Worm (Caenorhabditis elegans) whole organism, late embryonic: Measurements from ENCODE around the gene str-94.

Experiments
- C08G9.2 ChIP-seq: sonication (generic microtip); optimal IDR thresholded peaks from 2 replicates; lab custom pipeline; 2016; ENCODE audit warnings: mild to moderate bottlenecking, missing genetic modification characterization, moderate library complexity, missing compliant biosample characterization
- K09A11.1 ChIP-seq: sonication (generic microtip); optimal IDR thresholded peaks from 2 replicates; lab custom pipeline; 2017; ENCODE audit warnings: antibody characterized with exemption, mild to moderate bottlenecking, missing genetic modification characterization, missing compliant biosample characterization; ENCODE audit not compliant: insufficient read depth
- T23F11.4 ChIP-seq: fragments of 200-800 bp; sonication (Bioruptor generic); optimal IDR thresholded peaks from 2 replicates; lab custom pipeline; 2018; ENCODE audit warnings: mild to moderate bottlenecking, missing genetic modification characterization, missing compliant biosample characterization
- ahr-1 ChIP-seq: sonication (generic microtip); optimal IDR thresholded peaks from 2 replicates; lab custom pipeline; 2016; ENCODE audit warnings: missing genetic modification characterization, missing compliant biosample characterization
- ceh-19 ChIP-seq: fragments of 200-800 bp; sonication (Bioruptor generic); optimal IDR thresholded peaks from 2 replicates; lab custom pipeline; 2018; ENCODE audit warnings: mild to moderate bottlenecking, missing genetic modification characterization, missing compliant biosample characterization
- ceh-2 ChIP-seq: sonication (generic microtip); optimal IDR thresholded peaks from 2 replicates; lab custom pipeline; 2016; ENCODE audit warnings: missing genotype, missing genetic modification characterization, missing compliant biosample characterization
- ceh-22 ChIP-seq: sonication (generic microtip); optimal IDR thresholded peaks from 2 replicates; lab custom pipeline; 2017; ENCODE audit warnings: missing biosample characterization, missing genetic modification characterization
- ceh-30 ChIP-seq: fragments of 150-350 bp; optimal IDR thresholded peaks from 2 replicates; lab custom pipeline; 2014; ENCODE audit warnings: missing biosample characterization, missing genetic modification characterization
- ceh-31 ChIP-seq: sonication (generic microtip); optimal IDR thresholded peaks from 2 replicates; lab custom pipeline; 2016; ENCODE audit warnings: missing genetic modification characterization, missing compliant biosample characterization
- ceh-6 ChIP-seq: fragments of 200-800 bp; sonication (Bioruptor generic); optimal IDR thresholded peaks from 2 replicates; lab custom pipeline; 2018; ENCODE audit warnings: mild to moderate bottlenecking, missing genetic modification characterization, missing compliant biosample characterization
- ceh-9 ChIP-seq: sonication (generic microtip); optimal IDR thresholded peaks from 2 replicates; lab custom pipeline; 2016; ENCODE audit warnings: mild to moderate bottlenecking, missing genetic modification characterization, inconsistent platforms, missing compliant biosample characterization
- dve-1 ChIP-seq: sonication (generic microtip); optimal IDR thresholded peaks from 2 replicates; lab custom pipeline; 2017; ENCODE audit warnings: antibody characterized with exemption, mild to moderate bottlenecking, missing genetic modification characterization, missing compliant biosample characterization
- elt-2 ChIP-seq: sonication (generic microtip); optimal IDR thresholded peaks from 2 replicates; lab custom pipeline; 2016; ENCODE audit warnings: missing genetic modification reagents, missing genetic modification characterization, missing compliant biosample characterization
- elt-4 ChIP-seq: sonication (generic microtip); optimal IDR thresholded peaks from 2 replicates; lab custom pipeline; 2016; ENCODE audit warnings: missing genetic modification characterization, missing compliant biosample characterization
- fax-1 ChIP-seq: sonication (generic microtip); optimal IDR thresholded peaks from 2 replicates; lab custom pipeline; 2016; ENCODE audit warnings: missing genotype, missing genetic modification characterization, missing compliant biosample characterization
- hlh-13 ChIP-seq: fragments of 200-800 bp; sonication (Bioruptor generic); optimal IDR thresholded peaks from 2 replicates; lab custom pipeline; 2018; ENCODE audit warnings: mild to moderate bottlenecking, missing genetic modification characterization, missing compliant biosample characterization
- hlh-15 ChIP-seq: sonication (generic microtip); optimal IDR thresholded peaks from 2 replicates; lab custom pipeline; 2016; ENCODE audit warnings: missing genetic modification characterization, missing compliant biosample characterization
- hlh-6 ChIP-seq: sonication (generic microtip); optimal IDR thresholded peaks from 2 replicates; lab custom pipeline; 2016; ENCODE audit warnings: missing genotype, missing genetic modification characterization, missing compliant biosample characterization
- hlh-8 ChIP-seq: sonication (generic microtip); optimal IDR thresholded peaks from 2 replicates; lab custom pipeline; 2016; ENCODE audit warnings: missing genotype, missing genetic modification characterization, missing compliant biosample characterization
- lin-11 ChIP-seq: fragments of 200-800 bp; sonication (Bioruptor generic); optimal IDR thresholded peaks from 2 replicates; lab custom pipeline; 2018; ENCODE audit warnings: mild to moderate bottlenecking, missing genetic modification characterization, missing compliant biosample characterization
- madf-2 ChIP-seq: sonication (generic microtip); optimal IDR thresholded peaks from 2 replicates; lab custom pipeline; 2017; ENCODE audit warnings: missing genetic modification characterization, missing compliant biosample characterization
- nfya-1 ChIP-seq: sonication (generic microtip); optimal IDR thresholded peaks from 2 replicates; lab custom pipeline; 2017; ENCODE audit warnings: missing genetic modification characterization, mild to moderate bottlenecking, missing compliant biosample characterization, antibody characterized with exemption, moderate library complexity
- nhr-11 ChIP-seq: fragments of 150-350 bp; optimal IDR thresholded peaks from 2 replicates; lab custom pipeline; 2014; ENCODE audit warnings: missing biosample characterization, missing genetic modification characterization
- pag-3 ChIP-seq: sonication (generic microtip); optimal IDR thresholded peaks from 2 replicates; lab custom pipeline; 2016; ENCODE audit warnings: missing compliant biosample characterization, missing genetic modification characterization, borderline replicate concordance
- pax-1 ChIP-seq: fragments of 150-350 bp; optimal IDR thresholded peaks from 2 replicates; lab custom pipeline; 2014; ENCODE audit warnings: missing biosample characterization, missing genetic modification characterization
- pha-2 ChIP-seq: sonication (generic microtip); optimal IDR thresholded peaks from 2 replicates; lab custom pipeline; 2017; ENCODE audit warnings: mild to moderate bottlenecking, missing genetic modification characterization, missing compliant biosample characterization
- pha-4 ChIP-seq: fragments of 150-350 bp; optimal IDR thresholded peaks from 2 replicates; lab custom pipeline; 2018; ENCODE audit warnings: missing biosample characterization, missing genetic modification reagents, missing genetic modification characterization
- pros-1 ChIP-seq: fragments of 150-350 bp; optimal IDR thresholded peaks from 2 replicates; lab custom pipeline; 2014; ENCODE audit warnings: missing biosample characterization, missing genetic modification reagents, missing genetic modification characterization
- ref-2 ChIP-seq: sonication (generic microtip); optimal IDR thresholded peaks from 2 replicates; lab custom pipeline; 2016; ENCODE audit warnings: missing genetic modification characterization, missing compliant biosample characterization
- rnt-1 ChIP-seq: sonication (generic microtip); optimal IDR thresholded peaks from 2 replicates; lab custom pipeline; 2016; ENCODE audit warnings: missing genetic modification characterization, missing compliant biosample characterization
- sox-2 ChIP-seq: fragments of 200-800 bp; sonication (Bioruptor generic); IDR thresholded peaks from 2 replicates; pipeline ENCODE4 v1.3.6; 2022; ENCODE audit warnings: missing genetic modification reagents, missing genetic modification characterization, missing compliant biosample characterization
- sox-4 ChIP-seq: sonication (generic microtip); optimal IDR thresholded peaks from 2 replicates; lab custom pipeline; 2017; ENCODE audit warnings: mild to moderate bottlenecking, missing genetic modification characterization, inconsistent platforms, missing compliant biosample characterization
- ttx-3 ChIP-seq: sonication (generic microtip); optimal IDR thresholded peaks from 2 replicates; lab custom pipeline; 2016; ENCODE audit warnings: missing genetic modification reagents, missing genetic modification characterization, missing compliant biosample characterization
- unc-42 ChIP-seq: sonication (generic microtip); optimal IDR thresholded peaks from 2 replicates; lab custom pipeline; 2016; ENCODE audit warnings: missing genotype, missing genetic modification characterization, missing compliant biosample characterization
- unc-55 ChIP-seq: sonication (generic microtip); optimal IDR thresholded peaks from 2 replicates; lab custom pipeline; 2017; ENCODE audit warnings: missing biosample characterization, missing genetic modification reagents, missing genetic modification characterization
- ztf-16 ChIP-seq: sonication (generic microtip); optimal IDR thresholded peaks from 2 replicates; lab custom pipeline; 2017; ENCODE audit warnings: missing genetic modification characterization, missing compliant biosample characterization

str-94 gene

DNA sequence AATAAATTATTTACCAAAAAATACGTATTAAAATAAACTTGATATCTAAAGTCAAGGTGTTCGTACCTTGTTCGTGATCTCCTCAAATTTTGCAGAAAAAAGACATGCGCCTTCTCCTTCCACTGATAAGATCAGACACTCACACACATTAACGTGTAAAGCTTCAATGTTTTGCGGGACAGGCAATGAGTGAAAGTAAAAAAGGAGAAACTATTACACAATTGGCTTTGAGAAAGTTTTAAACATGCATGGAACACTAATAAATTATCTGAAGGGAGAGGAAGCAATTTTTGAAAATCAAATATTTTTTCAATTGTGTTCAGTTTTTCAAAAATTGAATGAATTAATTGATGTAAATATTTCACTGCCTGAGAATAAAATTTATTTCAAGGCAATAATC is 24.1 kb downstream of the str-94 start:
- no peak for TF ChIP-seq ceh-9
- TF ChIP-seq hlh-13 (GFP tag; lab: Kevin White, UChicago) = no peak
- no peak for TF ChIP-seq rnt-1 (tag; lab: Kevin White, UChicago)
- no peak for TF ChIP-seq pros-1
- TF ChIP-seq K09A11.1 = no peak
- TF ChIP-seq ceh-30 = no peak
- no peak for TF ChIP-seq hlh-15 (tag; lab: Kevin White, UChicago)
- TF ChIP-seq hlh-8 = no peak

ce11 chrV:9224377-9224776 is 24.7 kb downstream of the str-94 start:
- TF ChIP-seq C08G9.2 = no peak
- no peak for TF ChIP-seq pag-3
- no peak for TF ChIP-seq madf-2 (tag; lab: Kevin White, UChicago)
- no peak for TF ChIP-seq pha-4
- no peak for TF ChIP-seq ceh-30
- no peak for TF ChIP-seq hlh-8
- no peak for TF ChIP-seq fax-1 (tag; lab: Kevin White, UChicago)
- TF ChIP-seq ttx-3 = no peak
- no peak for TF ChIP-seq ref-2 (tag; lab: Kevin White, UChicago)
- no peak for TF ChIP-seq ztf-16 (tag; lab: Kevin White, UChicago)
- no peak for TF ChIP-seq nhr-11 (tag; lab: Kevin White, UChicago)
- TF ChIP-seq pros-1 = no peak
- TF ChIP-seq ahr-1 = no peak
- no peak for TF ChIP-seq sox-2 (GFP tag; lab: Robert Waterston, UW)
- no peak for TF ChIP-seq hlh-6 (tag; lab: Kevin White, UChicago)
- no peak for TF ChIP-seq sox-4
- no peak for TF ChIP-seq pha-2 (tag; lab: Kevin White, UChicago)

DNA sequence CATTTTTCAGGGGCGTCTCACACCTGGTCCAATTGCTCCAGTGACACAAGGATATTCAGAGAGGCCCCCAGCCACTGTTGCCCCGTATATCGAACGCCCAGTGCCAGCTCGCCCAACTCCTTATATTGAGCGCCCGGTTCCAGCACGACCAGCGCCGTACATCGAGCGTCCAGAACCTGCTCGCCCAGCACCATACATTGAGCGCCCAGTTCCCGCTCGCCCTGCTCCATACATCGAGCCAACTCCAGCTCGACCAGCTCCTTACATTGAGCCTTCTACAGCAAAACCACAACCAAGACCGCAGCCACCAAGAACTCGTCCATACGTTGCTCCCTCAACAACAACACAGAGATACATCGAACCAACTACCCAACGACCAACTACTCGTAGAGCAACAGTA is 26.3 kb downstream of the str-94 start:
- TF ChIP-seq sox-2 (GFP tag; lab: Robert Waterston, UW) (no peak), ztf-16 (tag; lab: Kevin White, UChicago) (no peak), lin-11 (tag; lab: Kevin White, UChicago) (no peak), unc-55 (no peak), ceh-2 (tag; lab: Kevin White, UChicago) (no peak)

ce11 chrV:9221566-9221965 is 27.5 kb downstream of the str-94 start, which contains the start of gene grd-6:
TSS of gene grd-6 (plus strand) at chrV:9221866.
- no peak for TF ChIP-seq T23F11.4 (GFP tag; lab: Kevin White, UChicago)
- no peak for TF ChIP-seq ceh-19 (GFP tag; lab: Kevin White, UChicago)
- no peak for TF ChIP-seq ceh-31 (tag; lab: Kevin White, UChicago)
- no peak for TF ChIP-seq dve-1 (tag; lab: Kevin White, UChicago)
- no peak for TF ChIP-seq pha-4
- no peak for TF ChIP-seq pax-1 (tag; lab: Kevin White, UChicago)

DNA sequence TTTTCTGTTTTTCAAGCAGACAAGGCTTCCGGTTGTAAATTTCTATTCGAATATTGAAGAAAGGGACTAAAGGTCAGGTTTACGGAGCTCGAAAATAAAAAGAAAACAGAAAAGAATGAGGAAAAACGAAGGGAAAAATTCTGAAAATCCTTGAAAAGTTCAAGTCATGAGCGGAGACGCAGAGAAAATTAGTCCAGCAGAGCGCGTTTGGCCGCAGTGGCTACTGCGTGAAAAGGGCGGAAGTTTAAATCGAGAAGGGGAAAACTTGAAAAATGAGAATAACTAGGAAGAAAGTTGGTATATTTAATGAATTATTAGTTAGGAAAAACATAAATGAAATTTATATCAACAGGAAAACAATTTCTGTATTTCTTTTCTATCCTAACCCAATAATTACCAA is 28.7 kb downstream of the str-94 start:
- peak; percentile 29 for TF ChIP-seq nfya-1 (tag; lab: Kevin White, UChicago)
- TF ChIP-seq elt-2 (tag; lab: Kevin White, UChicago) = peak; percentile 15
- TF ChIP-seq ceh-22 (tag; lab: Kevin White, UChicago) = no peak
- peak; percentile 24 for TF ChIP-seq ceh-31 (tag; lab: Kevin White, UChicago)
- TF ChIP-seq unc-42 (tag; lab: Kevin White, UChicago) = peak; percentile 56

- TF ChIP-seq elt-4 (no peak), ceh-6 (GFP tag; lab: Kevin White, UChicago) (peak; percentile 1)
Measured at ce11 chrV:9219390-9219733, 29.7 kb downstream of the str-94 start.
